Worm (Caenorhabditis elegans) whole organism, L2 larva: ENCODE data around the gene myrf-1.

Source experiments
- C34F6.9 ChIP-seq: fragments of 150-350 bp; optimal IDR thresholded peaks from 2 replicates; lab custom pipeline; 2014; ENCODE audit warnings: missing biosample characterization, missing genetic modification characterization
- R02D3.7 ChIP-seq: fragments of 150-350 bp; optimal IDR thresholded peaks from 2 replicates; lab custom pipeline; 2014; ENCODE audit warnings: missing biosample characterization, missing genetic modification characterization
- Y55F3AM.14 ChIP-seq: fragments of 200-800 bp; sonication (Bioruptor generic); optimal IDR thresholded peaks from 2 replicates; lab custom pipeline; 2018; ENCODE audit warnings: mild to moderate bottlenecking, missing genetic modification characterization, missing compliant biosample characterization
- alr-1 ChIP-seq: fragments of 150-350 bp; optimal IDR thresholded peaks from 2 replicates; lab custom pipeline; 2014; ENCODE audit warnings: missing biosample characterization, missing genetic modification characterization
- aly-2 ChIP-seq: fragments of 150-350 bp; optimal IDR thresholded peaks from 2 replicates; lab custom pipeline; 2014; ENCODE audit warnings: missing biosample characterization, missing genetic modification characterization
- ama-1 ChIP-seq: fragments of 150-350 bp; optimal IDR thresholded peaks from 2 replicates; lab custom pipeline; 2018; ENCODE audit warnings: inconsistent platforms
- blmp-1 ChIP-seq: sonication (generic microtip); optimal IDR thresholded peaks from 2 replicates; lab custom pipeline; 2017; ENCODE audit warnings: missing genetic modification characterization, mild to moderate bottlenecking, missing compliant biosample characterization, antibody characterized with exemption, moderate library complexity; ENCODE audit not compliant: insufficient read depth
- ceh-16 ChIP-seq: fragments of 150-350 bp; optimal IDR thresholded peaks from 2 replicates; lab custom pipeline; 2014; ENCODE audit warnings: missing biosample characterization, missing genetic modification characterization
- egl-27 ChIP-seq: sonication (generic microtip); optimal IDR thresholded peaks from 3 replicates; lab custom pipeline; 2017; ENCODE audit warnings: missing biosample characterization, missing genetic modification reagents, missing genetic modification characterization
- elt-1 ChIP-seq: fragments of 150-350 bp; optimal IDR thresholded peaks from 2 replicates; lab custom pipeline; 2014; ENCODE audit warnings: missing biosample characterization, missing genetic modification characterization
- elt-3 ChIP-seq: sonication (generic microtip); optimal IDR thresholded peaks from 2 replicates; lab custom pipeline; 2017; ENCODE audit warnings: missing biosample characterization, missing genetic modification characterization
- fos-1 ChIP-seq: fragments of 150-350 bp; optimal IDR thresholded peaks from 2 replicates; lab custom pipeline; 2014; ENCODE audit warnings: missing biosample characterization, missing genetic modification characterization
- lin-11 ChIP-seq: fragments of 150-350 bp; sonication (generic microtip); optimal IDR thresholded peaks from 2 replicates; lab custom pipeline; 2014; ENCODE audit warnings: missing biosample characterization, missing genetic modification characterization, inconsistent platforms, mixed read lengths
- lsy-2 ChIP-seq, 2 experiments: fragments of 150-350 bp in 1 of 2; sonication (generic microtip) in 1 of 2; optimal IDR thresholded peaks; 2 replicates each; lab custom pipeline; 2014 to 2017; ENCODE audit warnings: missing biosample characterization in 2 of 2, missing genetic modification characterization in 2 of 2
- mab-5 ChIP-seq: fragments of 150-350 bp; optimal IDR thresholded peaks from 2 replicates; lab custom pipeline; 2014; ENCODE audit warnings: missing biosample characterization, missing genetic modification characterization
- nhr-10 ChIP-seq: sonication (generic microtip); optimal IDR thresholded peaks from 2 replicates; lab custom pipeline; 2017; ENCODE audit warnings: missing biosample characterization, missing genetic modification characterization
- nhr-11 ChIP-seq: fragments of 150-350 bp; optimal IDR thresholded peaks from 2 replicates; lab custom pipeline; 2014; ENCODE audit warnings: missing biosample characterization, missing genetic modification characterization
- nhr-129 ChIP-seq: fragments of 150-350 bp; optimal IDR thresholded peaks from 2 replicates; lab custom pipeline; 2014; ENCODE audit warnings: missing biosample characterization, missing genetic modification characterization
- nhr-21 ChIP-seq: fragments of 150-350 bp; optimal IDR thresholded peaks from 2 replicates; lab custom pipeline; 2014; ENCODE audit warnings: missing biosample characterization, missing genetic modification characterization
- nhr-25 ChIP-seq: fragments of 150-350 bp; sonication (generic microtip); optimal IDR thresholded peaks from 3 replicates; lab custom pipeline; 2014; ENCODE audit warnings: missing biosample characterization, missing genetic modification characterization
- nhr-77 ChIP-seq: fragments of 150-350 bp; optimal IDR thresholded peaks from 2 replicates; lab custom pipeline; 2014; ENCODE audit warnings: missing biosample characterization, missing genetic modification characterization
- skn-1 ChIP-seq: sonication (generic microtip); optimal IDR thresholded peaks from 2 replicates; lab custom pipeline; 2017; ENCODE audit warnings: missing biosample characterization, missing genetic modification characterization
- sma-3 ChIP-seq: sonication (generic microtip); optimal IDR thresholded peaks from 2 replicates; lab custom pipeline; 2016; ENCODE audit warnings: missing genetic modification reagents, missing genetic modification characterization, missing compliant biosample characterization
- sma-9 ChIP-seq, 2 experiments: fragments of 150-350 bp in 1 of 2; sonication (generic microtip) in 1 of 2; optimal IDR thresholded peaks; 2 replicates each; lab custom pipeline; 2014 to 2016; ENCODE audit warnings: missing genetic modification characterization in 2 of 2, mild to moderate bottlenecking in 1 of 2, missing biosample characterization in 1 of 2, missing compliant biosample characterization in 1 of 2, missing genetic modification reagents in 1 of 2, moderate library complexity in 1 of 2
- snpc-4 ChIP-seq: fragments of 150-350 bp; optimal IDR thresholded peaks from 2 replicates; lab custom pipeline; 2014; ENCODE audit warnings: missing biosample characterization, missing genetic modification characterization
- unc-39 ChIP-seq: fragments of 150-350 bp; optimal IDR thresholded peaks from 2 replicates; lab custom pipeline; 2014; ENCODE audit warnings: missing biosample characterization, missing genetic modification characterization
- unc-55 ChIP-seq: fragments of 150-350 bp; sonication (generic microtip); optimal IDR thresholded peaks from 3 replicates; lab custom pipeline; 2014; ENCODE audit warnings: missing biosample characterization, missing genetic modification reagents, missing genetic modification characterization
- unc-62 ChIP-seq: fragments of 150-350 bp; optimal IDR thresholded peaks from 2 replicates; lab custom pipeline; 2014; ENCODE audit warnings: missing biosample characterization, missing genetic modification reagents, missing genetic modification characterization
- zag-1 ChIP-seq: fragments of 150-350 bp; optimal IDR thresholded peaks from 2 replicates; lab custom pipeline; 2014; ENCODE audit warnings: missing biosample characterization, missing genetic modification characterization
- ztf-1 ChIP-seq: fragments of 200-800 bp; sonication (Bioruptor generic); conservative IDR thresholded peaks from 2 replicates; pipeline ENCODE4 v1.3.6; 2022; ENCODE audit warnings: missing genetic modification characterization, missing compliant biosample characterization
- ztf-11 ChIP-seq: sonication (generic microtip); optimal IDR thresholded peaks from 2 replicates; lab custom pipeline; 2017; ENCODE audit warnings: missing biosample characterization, missing genetic modification characterization
- ztf-4 ChIP-seq: fragments of 150-350 bp; optimal IDR thresholded peaks from 2 replicates; lab custom pipeline; 2014; ENCODE audit warnings: missing biosample characterization, missing genetic modification characterization

Gene myrf-1

ce11 chrII:10523031-10523430 lies 20.7 kb upstream of the myrf-1 start:
- TF ChIP-seq mab-5 (tag; lab: Kevin White, UChicago) (no peak), zag-1 (tag; lab: Kevin White, UChicago) (no peak), blmp-1 (tag; lab: Kevin White, UChicago) (peak; percentile 57)

- TF ChIP-seq aly-2 (tag; lab: Kevin White, UChicago) (no peak), nhr-21 (no peak), ama-1 (no peak), unc-39 (tag; lab: Kevin White, UChicago) (no peak), sma-3 (GFP tag; lab: Kevin White, UChicago) (no peak), lin-11 (no peak), snpc-4 (tag; lab: Kevin White, UChicago) (no peak), C34F6.9 (no peak), ztf-4 (tag; lab: Kevin White, UChicago) (no peak), ceh-16 (tag; lab: Kevin White, UChicago) (no peak), elt-1 (tag; lab: Kevin White, UChicago) (no peak), ztf-1 (GFP tag; lab: Robert Waterston, UW) (no peak), skn-1 (no peak), Y55F3AM.14 (GFP tag; lab: Kevin White, UChicago) (no peak), R02D3.7 (tag; lab: Kevin White, UChicago) (no peak), elt-3 (tag; lab: Kevin White, UChicago) (no peak), nhr-10 (tag; lab: Kevin White, UChicago) (no peak), alr-1 (no peak), blmp-1 (tag; lab: Kevin White, UChicago) (no peak), nhr-129 (tag; lab: Kevin White, UChicago) (no peak)
These were observed 17.5 kb upstream of the myrf-1 start for ce11 chrII:10519863-10520262.

- TF ChIP-seq unc-62 (GFP tag; lab: Kevin White, UChicago) (no peak), C34F6.9 (no peak), nhr-25 (no peak), ztf-11 (tag; lab: Kevin White, UChicago) (no peak), skn-1 (no peak), zag-1 (tag; lab: Kevin White, UChicago) (no peak)
These were observed 16.7 kb upstream of the myrf-1 start, which contains the start of gene F59B10.4 for ce11 chrII:10519017-10519416. Gene F59B10.4, minus strand, starts transcription at chrII:10519117.

- TF ChIP-seq elt-3 (tag; lab: Kevin White, UChicago) (no peak), Y55F3AM.14 (GFP tag; lab: Kevin White, UChicago) (no peak), unc-55 (no peak), nhr-25 (peak; percentile 17), nhr-129 (tag; lab: Kevin White, UChicago) (peak; percentile 41), blmp-1 (tag; lab: Kevin White, UChicago) (peak; percentile 58), sma-9 (GFP tag; optimal IDR thresholded peaks at IDR 0.05; lab: Kevin White, UChicago) (peak; percentile 10), sma-9 (tag; optimal IDR thresholded peaks at IDR 0.05; lab: Kevin White, UChicago) (no peak), nhr-11 (tag; lab: Kevin White, UChicago) (no peak)
- TF ChIP-seq, all 48 proteins: peak for 4
These were observed 14.0 kb upstream of the myrf-1 start for ce11 chrII:10516375-10516774.

- TF ChIP-seq fos-1 (tag; lab: Kevin White, UChicago) (peak; percentile 12), elt-1 (tag; lab: Kevin White, UChicago) (no peak), egl-27 (tag; lab: Kevin White, UChicago) (no peak), nhr-129 (tag; lab: Kevin White, UChicago) (peak; percentile 20), sma-9 (GFP tag; optimal IDR thresholded peaks at IDR 0.05; lab: Kevin White, UChicago) (peak; percentile 50), sma-9 (tag; optimal IDR thresholded peaks at IDR 0.05; lab: Kevin White, UChicago) (no peak), lsy-2 (tag; optimal IDR thresholded peaks at IDR 0.05; lab: Kevin White, UChicago) (no peak), nhr-77 (tag; lab: Kevin White, UChicago) (no peak), sma-3 (GFP tag; lab: Kevin White, UChicago) (peak; percentile 64), nhr-10 (tag; lab: Kevin White, UChicago) (no peak)
These were observed 13.1 kb upstream of the myrf-1 start for ce11 chrII:10515422-10515821.
